Worm (Caenorhabditis elegans) whole organism, L1 larva: ENCODE data around the gene cyp-29A4.

Experiments
- elt-2 ChIP-seq: sonication (generic microtip); optimal IDR thresholded peaks from 2 replicates; lab custom pipeline; 2016; ENCODE audit warnings: missing genetic modification characterization, mild to moderate bottlenecking, inconsistent platforms, missing compliant biosample characterization, missing genetic modification reagents
- lin-15B ChIP-seq: fragments of 150-350 bp; sonication (generic microtip); optimal IDR thresholded peaks from 3 replicates; lab custom pipeline; 2014; ENCODE audit warnings: missing biosample characterization, missing genetic modification characterization
- nhr-28 ChIP-seq: fragments of 150-350 bp; optimal IDR thresholded peaks from 2 replicates; lab custom pipeline; 2014; ENCODE audit warnings: missing biosample characterization, missing genetic modification characterization
- pqm-1 ChIP-seq: sonication (generic microtip); optimal IDR thresholded peaks from 3 replicates; lab custom pipeline; 2017; ENCODE audit warnings: missing biosample characterization, missing genetic modification characterization
- vab-15 ChIP-seq: sonication (generic microtip); optimal IDR thresholded peaks from 2 replicates; lab custom pipeline; 2017; ENCODE audit warnings: missing genotype, mild to moderate bottlenecking, missing genetic modification characterization, missing compliant biosample characterization
- ztf-4 ChIP-seq: fragments of 150-350 bp; optimal IDR thresholded peaks from 2 replicates; lab custom pipeline; 2014; ENCODE audit warnings: missing biosample characterization, missing genetic modification characterization

DNA sequence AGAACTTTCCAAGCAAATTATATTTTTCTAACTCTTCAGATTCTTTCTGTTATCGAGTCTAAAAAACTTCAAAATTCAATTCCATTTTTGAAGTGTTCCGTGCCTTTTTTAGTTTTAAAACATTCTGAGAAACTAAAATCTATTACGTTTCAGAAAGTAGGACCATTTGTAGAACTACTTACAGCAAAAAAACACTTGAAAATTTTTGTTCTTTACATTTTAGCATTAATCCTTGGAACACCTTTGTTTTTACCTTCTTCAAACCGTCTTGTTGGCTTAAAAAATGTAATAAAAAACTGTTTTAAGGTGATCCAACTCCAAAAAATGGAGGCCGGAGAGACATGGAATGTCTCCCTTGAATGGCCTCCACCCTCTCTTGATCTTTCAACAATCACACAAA is 46.3 kb upstream of the cyp-29A4 start, which contains the start of gene dop-2:
- no peak for TF ChIP-seq ztf-4 (tag; lab: Kevin White, UChicago)
- TF ChIP-seq lin-15B, result no peak
- no peak for TF ChIP-seq elt-2
- no peak for TF ChIP-seq vab-15 (tag; lab: Kevin White, UChicago)
- TF ChIP-seq pqm-1, result no peak
- no peak for TF ChIP-seq nhr-28 (tag; lab: Kevin White, UChicago)
